Worm (Caenorhabditis elegans) whole organism, mixed stage, embryonic: ENCODE results near the gene abch-1.

ENCODE experiments used
- M03D4.4 ChIP-seq: sonication (generic microtip); optimal IDR thresholded peaks from 2 replicates; lab custom pipeline; 2017; ENCODE audit warnings: mild to moderate bottlenecking, missing genetic modification characterization, missing compliant biosample characterization
- bed-3 ChIP-seq: fragments of 200-800 bp; sonication (Bioruptor generic); optimal IDR thresholded peaks from 3 replicates; lab custom pipeline; 2018; ENCODE audit warnings: mild to moderate bottlenecking, missing genetic modification characterization, moderate library complexity, missing compliant biosample characterization
- blmp-1 ChIP-seq: fragments of 150-350 bp; optimal IDR thresholded peaks from 2 replicates; lab custom pipeline; 2014; ENCODE audit warnings: missing biosample characterization, missing genetic modification characterization
- ceh-39 ChIP-seq: fragments of 150-350 bp; optimal IDR thresholded peaks from 2 replicates; lab custom pipeline; 2014; ENCODE audit warnings: missing biosample characterization, missing genetic modification characterization
- ceh-43 ChIP-seq: fragments of 200-800 bp; sonication (Bioruptor generic); optimal IDR thresholded peaks from 2 replicates; lab custom pipeline; 2018; ENCODE audit warnings: mild to moderate bottlenecking, missing genetic modification characterization, moderate library complexity, missing compliant biosample characterization
- ceh-83 ChIP-seq: fragments of 200-800 bp; sonication (Bioruptor generic); optimal IDR thresholded peaks from 2 replicates; lab custom pipeline; 2018; ENCODE audit warnings: mild to moderate bottlenecking, missing genetic modification characterization, missing compliant biosample characterization
- ces-1 ChIP-seq: fragments of 150-350 bp; optimal IDR thresholded peaks from 2 replicates; lab custom pipeline; 2014; ENCODE audit warnings: missing biosample characterization, missing genetic modification reagents, missing genetic modification characterization
- cnd-1 ChIP-seq: fragments of 200-800 bp; sonication (Bioruptor generic); optimal IDR thresholded peaks from 2 replicates; lab custom pipeline; 2018; ENCODE audit warnings: mild to moderate bottlenecking, missing genetic modification characterization, missing compliant biosample characterization
- drap-1 ChIP-seq: fragments of 200-800 bp; sonication (Bioruptor generic); optimal IDR thresholded peaks from 3 replicates; lab custom pipeline; 2018; ENCODE audit warnings: mild to moderate bottlenecking, missing genetic modification characterization, missing compliant biosample characterization
- elt-1 ChIP-seq: sonication (generic microtip); optimal IDR thresholded peaks from 2 replicates; lab custom pipeline; 2017; ENCODE audit warnings: missing genetic modification characterization, mild to moderate bottlenecking, missing compliant biosample characterization, antibody characterized with exemption, moderate library complexity, borderline replicate concordance; ENCODE audit not compliant: insufficient read depth
- elt-3 ChIP-seq: fragments of 150-350 bp; optimal IDR thresholded peaks from 2 replicates; lab custom pipeline; 2014; ENCODE audit warnings: missing biosample characterization, missing genetic modification characterization
- flh-1 ChIP-seq: fragments of 200-800 bp; sonication (Bioruptor generic); optimal IDR thresholded peaks from 2 replicates; lab custom pipeline; 2018; ENCODE audit warnings: mild to moderate bottlenecking, missing genetic modification characterization, moderate library complexity, missing compliant biosample characterization
- ham-2 ChIP-seq: fragments of 200-800 bp; sonication (Bioruptor generic); optimal IDR thresholded peaks from 2 replicates; lab custom pipeline; 2018; ENCODE audit warnings: mild to moderate bottlenecking, missing genetic modification characterization, missing compliant biosample characterization
- lin-13 ChIP-seq: fragments of 150-350 bp; optimal IDR thresholded peaks from 2 replicates; lab custom pipeline; 2014; ENCODE audit warnings: missing biosample characterization, missing genetic modification characterization
- lin-32 ChIP-seq: fragments of 200-800 bp; sonication (Bioruptor generic); optimal IDR thresholded peaks from 2 replicates; lab custom pipeline; 2018; ENCODE audit warnings: mild to moderate bottlenecking, missing genetic modification characterization, missing compliant biosample characterization
- mep-1 ChIP-seq: fragments of 150-350 bp; optimal IDR thresholded peaks from 2 replicates; lab custom pipeline; 2017; ENCODE audit warnings: missing biosample characterization, missing genetic modification reagents, missing genetic modification characterization, inconsistent platforms
- mls-2 ChIP-seq: sonication (generic microtip); optimal IDR thresholded peaks from 2 replicates; lab custom pipeline; 2016; ENCODE audit warnings: mild to moderate bottlenecking, missing genetic modification characterization, moderate library complexity, missing compliant biosample characterization
- nhr-12 ChIP-seq: fragments of 150-350 bp; optimal IDR thresholded peaks from 2 replicates; lab custom pipeline; 2014; ENCODE audit warnings: missing biosample characterization, missing genetic modification characterization
- nhr-2 ChIP-seq: fragments of 150-350 bp; optimal IDR thresholded peaks from 2 replicates; lab custom pipeline; 2014; ENCODE audit warnings: missing biosample characterization, missing genetic modification characterization
- nhr-237 ChIP-seq: fragments of 150-350 bp; optimal IDR thresholded peaks from 2 replicates; lab custom pipeline; 2014; ENCODE audit warnings: missing biosample characterization, missing genetic modification characterization
- nhr-28 ChIP-seq: fragments of 150-350 bp; optimal IDR thresholded peaks from 2 replicates; lab custom pipeline; 2014; ENCODE audit warnings: missing biosample characterization, missing genetic modification characterization
- nhr-76 ChIP-seq: sonication (generic microtip); optimal IDR thresholded peaks from 2 replicates; lab custom pipeline; 2017; ENCODE audit warnings: missing biosample characterization, missing genetic modification characterization
- pha-4 ChIP-seq: fragments of 150-350 bp; optimal IDR thresholded peaks from 2 replicates; lab custom pipeline; 2018; ENCODE audit warnings: missing biosample characterization, missing genetic modification reagents, missing genetic modification characterization
- sem-2 ChIP-seq: fragments of 200-800 bp; sonication (Bioruptor generic); optimal IDR thresholded peaks from 2 replicates; lab custom pipeline; 2018; ENCODE audit warnings: mild to moderate bottlenecking, missing genetic modification characterization, missing compliant biosample characterization
- sptf-1 ChIP-seq: sonication (generic microtip); optimal IDR thresholded peaks from 2 replicates; lab custom pipeline; 2017; ENCODE audit warnings: mild to moderate bottlenecking, missing genetic modification characterization, moderate library complexity, missing compliant biosample characterization
- tbx-8 ChIP-seq: fragments of 200-800 bp; sonication (Bioruptor generic); optimal IDR thresholded peaks from 2 replicates; lab custom pipeline; 2018; ENCODE audit warnings: mild to moderate bottlenecking, missing genetic modification characterization, moderate library complexity, missing compliant biosample characterization
- unc-120 ChIP-seq: sonication (generic microtip); optimal IDR thresholded peaks from 2 replicates; lab custom pipeline; 2017; ENCODE audit warnings: missing genetic modification characterization, missing compliant biosample characterization; ENCODE audit not compliant: poor library complexity, severe bottlenecking
- unc-39 ChIP-seq: fragments of 150-350 bp; optimal IDR thresholded peaks from 2 replicates; lab custom pipeline; 2014; ENCODE audit warnings: missing biosample characterization, missing genetic modification characterization
- unc-62 ChIP-seq: fragments of 150-350 bp; optimal IDR thresholded peaks from 2 replicates; lab custom pipeline; 2014; ENCODE audit warnings: missing biosample characterization, missing genetic modification reagents, missing genetic modification characterization
- zip-8 ChIP-seq: fragments of 150-350 bp; optimal IDR thresholded peaks from 2 replicates; lab custom pipeline; 2014; ENCODE audit warnings: missing biosample characterization, missing genetic modification characterization
- ztf-11 ChIP-seq: fragments of 150-350 bp; optimal IDR thresholded peaks from 2 replicates; lab custom pipeline; 2014; ENCODE audit warnings: missing biosample characterization, missing genetic modification characterization

Gene abch-1

ce11 chrII:6566628-6567180 lies 35.3 kb upstream of the abch-1 start, which contains the start of the genes F18C5.5 and F18C5.9:
F18C5.5 (minus strand) TSS chrII:6566728.
F18C5.9 (plus strand) TSS chrII:6567130.
- TF ChIP-seq sptf-1, result no peak
- TF ChIP-seq ham-2, result no peak
- no peak for TF ChIP-seq nhr-28
- TF ChIP-seq ceh-43 (GFP tag; lab: Kevin White, UChicago), result no peak
- no peak for TF ChIP-seq tbx-8 (GFP tag; lab: Kevin White, UChicago)
- no peak for TF ChIP-seq nhr-76 (tag; lab: Kevin White, UChicago)
- TF ChIP-seq zip-8 (tag; lab: Kevin White, UChicago), result no peak
- TF ChIP-seq mep-1 (tag; lab: Kevin White, UChicago), result no peak
- no peak for TF ChIP-seq lin-32 (GFP tag; lab: Kevin White, UChicago)
- TF ChIP-seq elt-1, result no peak
- TF ChIP-seq bed-3 (GFP tag; lab: Kevin White, UChicago), result no peak
- no peak for TF ChIP-seq cnd-1
- TF ChIP-seq lin-13 (tag; lab: Kevin White, UChicago), result no peak
- no peak for TF ChIP-seq M03D4.4
- TF ChIP-seq ztf-11 (tag; lab: Kevin White, UChicago), result no peak
- no peak for TF ChIP-seq blmp-1
- no peak for TF ChIP-seq ces-1 (GFP tag; lab: Kevin White, UChicago)
- no peak for TF ChIP-seq flh-1 (GFP tag; lab: Kevin White, UChicago)
- no peak for TF ChIP-seq elt-3 (tag; lab: Kevin White, UChicago)

ce11 chrII:6565077-6565476 lies 33.6 kb upstream of the abch-1 start, which contains the start of gene mpz-3:
mpz-3 (minus strand) TSS chrII:6565396.
- TF ChIP-seq sptf-1 (no peak), sem-2 (GFP tag; lab: Kevin White, UChicago) (peak; percentile 30), drap-1 (peak; percentile 58), lin-32 (GFP tag; lab: Kevin White, UChicago) (peak; percentile 14), cnd-1 (peak; percentile 55), ces-1 (GFP tag; lab: Kevin White, UChicago) (no peak), tbx-8 (GFP tag; lab: Kevin White, UChicago) (no peak), elt-3 (tag; lab: Kevin White, UChicago) (no peak), flh-1 (GFP tag; lab: Kevin White, UChicago) (peak; percentile 18), zip-8 (tag; lab: Kevin White, UChicago) (no peak), ceh-43 (GFP tag; lab: Kevin White, UChicago) (peak; percentile 0), M03D4.4 (no peak), ceh-83 (GFP tag; lab: Kevin White, UChicago) (peak; percentile 83), nhr-12 (tag; lab: Kevin White, UChicago) (no peak)
- TF ChIP-seq, all 35 proteins: peak for 7

DNA sequence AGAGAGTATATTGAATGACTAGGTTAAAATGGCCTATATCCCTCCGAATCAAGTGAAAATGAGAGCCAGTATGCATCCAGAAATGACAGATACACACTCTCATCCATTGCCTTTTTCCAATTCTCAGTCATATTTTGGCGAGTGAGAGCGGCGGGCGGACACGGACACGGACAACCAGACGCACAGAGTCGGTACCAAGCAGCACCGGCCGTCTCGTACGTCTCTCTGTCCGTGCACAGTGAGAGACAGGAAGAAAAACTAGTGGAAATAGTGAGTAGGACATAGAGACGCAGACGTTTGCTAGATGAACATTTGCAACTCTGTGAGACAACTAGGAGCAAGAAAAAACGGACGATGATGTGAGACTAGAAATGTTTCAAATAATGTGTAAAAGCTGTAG lies 31.8 kb upstream of the abch-1 start:
- peak; percentile 35 for TF ChIP-seq nhr-2 (tag; lab: Kevin White, UChicago)
- TF ChIP-seq unc-62 (GFP tag; lab: Kevin White, UChicago), result peak; percentile 7
- TF ChIP-seq pha-4, result peak; percentile 11
- no peak for TF ChIP-seq nhr-76 (tag; lab: Kevin White, UChicago)
- peak; percentile 5 for TF ChIP-seq unc-120 (tag; lab: Kevin White, UChicago)

DNA sequence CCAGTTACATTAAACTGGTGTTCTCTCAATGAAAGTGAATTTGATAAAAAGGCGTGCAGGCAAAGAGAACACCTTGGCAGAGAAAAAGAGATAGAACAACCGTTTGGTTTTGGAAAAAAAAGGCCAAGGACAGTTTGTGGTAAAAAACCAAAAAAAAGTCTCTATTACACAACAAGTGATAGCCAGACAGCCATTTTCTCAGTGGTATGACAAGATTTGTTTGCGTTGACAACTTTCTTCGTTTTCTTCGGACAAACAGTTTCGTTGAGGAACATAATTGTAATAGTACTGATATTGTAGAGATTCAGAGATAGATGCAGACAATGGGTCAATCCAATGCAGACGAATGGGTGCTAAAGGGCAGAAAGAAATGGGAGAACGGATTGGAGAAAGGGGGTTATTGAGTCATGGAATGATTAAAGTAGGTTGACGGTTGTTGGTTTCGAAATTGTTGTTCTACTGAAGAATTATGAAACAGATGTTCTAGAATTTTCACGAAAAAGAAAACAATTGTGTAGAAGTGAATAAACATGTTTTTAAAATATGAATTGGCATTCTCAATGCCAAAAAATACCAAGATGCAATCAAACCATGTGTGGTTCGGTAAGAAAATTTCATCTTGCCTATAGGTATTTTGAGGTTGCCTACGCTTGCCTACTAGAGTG lies 30.9 kb upstream of the abch-1 start:
- TF ChIP-seq blmp-1, result no peak
- no peak for TF ChIP-seq nhr-237 (tag; lab: Kevin White, UChicago)
- no peak for TF ChIP-seq bed-3 (GFP tag; lab: Kevin White, UChicago)
- no peak for TF ChIP-seq ces-1 (GFP tag; lab: Kevin White, UChicago)
- TF ChIP-seq unc-62 (GFP tag; lab: Kevin White, UChicago), result no peak
- TF ChIP-seq ztf-11 (tag; lab: Kevin White, UChicago), result no peak
- TF ChIP-seq M03D4.4, result no peak
- TF ChIP-seq unc-120 (tag; lab: Kevin White, UChicago), result no peak
- TF ChIP-seq ceh-39 (tag; lab: Kevin White, UChicago), result no peak

ce11 chrII:6561300-6561699 lies 29.9 kb upstream of the abch-1 start, which contains the start of gene F18C5.10:
F18C5.10 (minus strand) TSS chrII:6561444.
- TF ChIP-seq ham-2, result no peak
- no peak for TF ChIP-seq lin-13 (tag; lab: Kevin White, UChicago)
- no peak for TF ChIP-seq nhr-2 (tag; lab: Kevin White, UChicago)
- TF ChIP-seq sem-2 (GFP tag; lab: Kevin White, UChicago), result no peak
- TF ChIP-seq zip-8 (tag; lab: Kevin White, UChicago), result no peak
- no peak for TF ChIP-seq unc-39 (tag; lab: Kevin White, UChicago)
- TF ChIP-seq elt-1, result no peak
- no peak for TF ChIP-seq nhr-76 (tag; lab: Kevin White, UChicago)
- no peak for TF ChIP-seq mls-2 (tag; lab: Kevin White, UChicago)
- TF ChIP-seq elt-3 (tag; lab: Kevin White, UChicago), result no peak
- no peak for TF ChIP-seq pha-4
- TF ChIP-seq nhr-237 (tag; lab: Kevin White, UChicago), result no peak
- no peak for TF ChIP-seq drap-1
- no peak for TF ChIP-seq nhr-28
- no peak for TF ChIP-seq ceh-83 (GFP tag; lab: Kevin White, UChicago)
- TF ChIP-seq cnd-1, result no peak
- no peak for TF ChIP-seq ceh-39 (tag; lab: Kevin White, UChicago)
- TF ChIP-seq, all 35 proteins: peak for 0
